Fruit fly (Drosophila melanogaster) whole organism, embryonic: ENCODE measurements around the gene CG33110.

Experiments used
- Adf1 ChIP-seq: fragments of 200-800 bp; sonication (Bioruptor generic); IDR thresholded peaks from 2 replicates; pipeline ENCODE4 v1.3.6; 2022; ENCODE audit warnings: missing biosample characterization, missing genetic modification characterization
- Atf3 ChIP-seq: fragments of 200-800 bp; sonication (Bioruptor generic); optimal IDR thresholded peaks from 3 replicates; lab custom pipeline; 2016; ENCODE audit warnings: missing biosample characterization, missing genetic modification characterization
- B-H2 ChIP-seq: fragments of 200-800 bp; sonication (Bioruptor generic); optimal IDR thresholded peaks from 2 replicates; lab custom pipeline; 2018; ENCODE audit warnings: missing biosample characterization, mild to moderate bottlenecking, missing genetic modification characterization
- CG12391 ChIP-seq: fragments of 200-800 bp; sonication (Bioruptor generic); optimal IDR thresholded peaks from 3 replicates; lab custom pipeline; 2018; ENCODE audit warnings: missing biosample characterization, mild to moderate bottlenecking, missing genetic modification characterization, moderate library complexity
- CG14014 ChIP-seq: fragments of 200-800 bp; sonication (Bioruptor generic); IDR thresholded peaks from 2 replicates; pipeline ENCODE4 v1.3.6; 2022; ENCODE audit warnings: missing biosample characterization, missing genetic modification characterization
- CG14050 ChIP-seq: fragments of 200-800 bp; sonication (Bioruptor generic); IDR thresholded peaks from 3 replicates; pipeline ENCODE4 v1.3.6; 2022; ENCODE audit warnings: missing biosample characterization, missing genetic modification characterization
- CG16815 ChIP-seq: fragments of 200-800 bp; sonication (Bioruptor generic); optimal IDR thresholded peaks from 3 replicates; lab custom pipeline; 2017; ENCODE audit warnings: missing biosample characterization, mild to moderate bottlenecking, missing genetic modification characterization
- CG17612 ChIP-seq: fragments of 200-800 bp; sonication (Bioruptor generic); IDR thresholded peaks from 2 replicates; pipeline ENCODE4 v1.3.6; 2022; ENCODE audit warnings: missing biosample characterization, missing genetic modification characterization
- CG18599 ChIP-seq: fragments of 200-800 bp; sonication (Bioruptor generic); optimal IDR thresholded peaks from 3 replicates; lab custom pipeline; 2017; ENCODE audit warnings: missing biosample characterization, missing genetic modification characterization, mild to moderate bottlenecking, moderate library complexity, missing genetic modification reagents
- CG2120 ChIP-seq: fragments of 200-800 bp; sonication (Bioruptor generic); optimal IDR thresholded peaks from 3 replicates; lab custom pipeline; 2016; ENCODE audit warnings: missing biosample characterization, missing genetic modification characterization
- CG2875 ChIP-seq: fragments of 200-800 bp; sonication (Bioruptor generic); optimal IDR thresholded peaks from 2 replicates; lab custom pipeline; 2017; ENCODE audit warnings: missing biosample characterization, mild to moderate bottlenecking, missing genetic modification characterization, missing genetic modification reagents
- CG32532 ChIP-seq: fragments of 200-800 bp; sonication (Bioruptor generic); IDR thresholded peaks from 2 replicates; pipeline ENCODE4 v1.3.6; 2022; ENCODE audit warnings: missing biosample characterization, missing genetic modification characterization
- CG32767 ChIP-seq: fragments of 200-800 bp; sonication (Bioruptor generic); IDR thresholded peaks from 2 replicates; pipeline ENCODE4 v1.3.6; 2022; ENCODE audit warnings: missing biosample characterization, missing genetic modification characterization
- CG3847 ChIP-seq: fragments of 200-800 bp; sonication (Bioruptor generic); IDR thresholded peaks from 2 replicates; pipeline ENCODE4 v1.3.6; 2022; ENCODE audit warnings: missing biosample characterization, missing genetic modification characterization
- CG8944 ChIP-seq: fragments of 200-800 bp; sonication (Bioruptor generic); optimal IDR thresholded peaks from 3 replicates; lab custom pipeline; 2016; ENCODE audit warnings: missing biosample characterization, missing genetic modification characterization
- CG9876 ChIP-seq: fragments of 200-800 bp; sonication (Bioruptor generic); optimal IDR thresholded peaks from 2 replicates; lab custom pipeline; 2016; ENCODE audit warnings: missing biosample characterization, missing genetic modification characterization
- Dad ChIP-seq: fragments of 200-800 bp; sonication (Bioruptor generic); optimal IDR thresholded peaks from 3 replicates; lab custom pipeline; 2016; ENCODE audit warnings: missing biosample characterization, missing genetic modification characterization
- Doc2 ChIP-seq: fragments of 200-800 bp; sonication (Bioruptor generic); IDR thresholded peaks from 2 replicates; pipeline ENCODE4 v1.3.6; 2022; ENCODE audit warnings: missing biosample characterization, missing genetic modification characterization
- Doc3 ChIP-seq: fragments of 200-800 bp; sonication (Bioruptor generic); IDR thresholded peaks from 3 replicates; pipeline ENCODE4 v1.3.6; 2022; ENCODE audit warnings: missing biosample characterization, missing genetic modification characterization; ENCODE audit not compliant: partially characterized antibody
- Dp ChIP-seq: fragments of 200-800 bp; sonication (Bioruptor generic); optimal IDR thresholded peaks from 2 replicates; lab custom pipeline; 2018; ENCODE audit warnings: missing biosample characterization, mild to moderate bottlenecking, missing genetic modification characterization, moderate library complexity
- Drgx ChIP-seq: fragments of 200-800 bp; sonication (Bioruptor generic); IDR thresholded peaks from 2 replicates; pipeline ENCODE4 v1.3.6; 2022; ENCODE audit warnings: missing biosample characterization, missing genetic modification characterization
- E2f1 ChIP-seq: fragments of 200-800 bp; sonication (Bioruptor generic); IDR thresholded peaks from 2 replicates; pipeline ENCODE4 v1.3.6; 2022; ENCODE audit warnings: missing biosample characterization, missing genetic modification characterization
- Elba2 ChIP-seq: fragments of 200-800 bp; sonication (Bioruptor generic); optimal IDR thresholded peaks from 3 replicates; lab custom pipeline; 2016; ENCODE audit warnings: missing biosample characterization, missing genetic modification characterization
- GATAe ChIP-seq: fragments of 200-800 bp; sonication (Bioruptor generic); conservative IDR thresholded peaks from 2 replicates; pipeline ENCODE4 v1.3.6; 2022; ENCODE audit warnings: missing biosample characterization, missing genetic modification characterization
- H2.0 ChIP-seq: fragments of 200-800 bp; sonication (Bioruptor generic); IDR thresholded peaks from 2 replicates; pipeline ENCODE4 v1.3.6; 2022; ENCODE audit warnings: missing biosample characterization, missing genetic modification characterization
- HmgD ChIP-seq: fragments of 200-800 bp; sonication (Bioruptor generic); optimal IDR thresholded peaks from 3 replicates; lab custom pipeline; 2016; ENCODE audit warnings: missing biosample characterization, missing genetic modification characterization
- Hsf ChIP-seq: fragments of 200-800 bp; sonication (Bioruptor generic); optimal IDR thresholded peaks from 3 replicates; lab custom pipeline; 2016; ENCODE audit warnings: missing biosample characterization, missing genetic modification characterization
- Kr ChIP-seq: fragments of 200-800 bp; sonication (Bioruptor generic); optimal IDR thresholded peaks from 2 replicates; lab custom pipeline; 2017; ENCODE audit warnings: missing biosample characterization, mild to moderate bottlenecking, missing genetic modification characterization
- Mad ChIP-seq: fragments of 200-800 bp; sonication (Bioruptor generic); optimal IDR thresholded peaks from 2 replicates; lab custom pipeline; 2016; ENCODE audit warnings: missing biosample characterization, missing genetic modification characterization
- Oli ChIP-seq: fragments of 200-800 bp; sonication (Bioruptor generic); optimal IDR thresholded peaks from 2 replicates; lab custom pipeline; 2018; ENCODE audit warnings: missing biosample characterization, mild to moderate bottlenecking, missing genetic modification characterization, moderate library complexity
- Scr ChIP-seq: fragments of 200-800 bp; sonication (Bioruptor generic); IDR thresholded peaks from 2 replicates; pipeline ENCODE4 v1.3.6; 2022; ENCODE audit warnings: missing biosample characterization, missing genetic modification characterization; ENCODE audit not compliant: partially characterized antibody
- Ssrp ChIP-seq: fragments of 200-800 bp; sonication (Bioruptor generic); optimal IDR thresholded peaks from 2 replicates; lab custom pipeline; 2018; ENCODE audit warnings: missing biosample characterization, mild to moderate bottlenecking, missing genetic modification characterization, moderate library complexity
- TFAM ChIP-seq: fragments of 200-800 bp; sonication (Bioruptor generic); optimal IDR thresholded peaks from 2 replicates; lab custom pipeline; 2017; ENCODE audit warnings: missing biosample characterization, missing genetic modification characterization, inconsistent platforms
- ac ChIP-seq: fragments of 200-800 bp; sonication (Bioruptor generic); optimal IDR thresholded peaks from 3 replicates; lab custom pipeline; 2017; ENCODE audit warnings: missing biosample characterization, mild to moderate bottlenecking, missing genetic modification characterization
- bsh ChIP-seq, 2 experiments: fragments of 200-800 bp; sonication (Bioruptor generic); optimal IDR thresholded peaks; 2 replicates each; lab custom pipeline; 2017 to 2018; ENCODE audit warnings: mild to moderate bottlenecking in 2 of 2, missing biosample characterization in 2 of 2, missing genetic modification characterization in 2 of 2, moderate library complexity in 1 of 2
- cg ChIP-seq: fragments of 200-800 bp; sonication (Bioruptor generic); optimal IDR thresholded peaks from 3 replicates; lab custom pipeline; 2019; ENCODE audit warnings: missing biosample characterization, mild to moderate bottlenecking, missing genetic modification characterization, moderate library complexity
- fd64A ChIP-seq: fragments of 200-800 bp; sonication (Bioruptor generic); optimal IDR thresholded peaks from 3 replicates; lab custom pipeline; 2018; ENCODE audit warnings: missing biosample characterization, mild to moderate bottlenecking, missing genetic modification characterization
- fru ChIP-seq: fragments of >200 bp; optimal IDR thresholded peaks from 2 replicates; lab custom pipeline; 2017
- hkb ChIP-seq, 2 experiments: fragments of 200-800 bp in 1 of 2; fragments of >200 bp in 1 of 2; sonication (Bioruptor generic) in 1 of 2; IDR thresholded peaks in 1 of 2; optimal IDR thresholded peaks in 1 of 2; 2 replicates each; pipeline versions ENCODE4 v1.3.6 to Lab custom; 2017 to 2022; ENCODE audit warnings: missing biosample characterization in 1 of 2, missing genetic modification characterization in 1 of 2
- lbe ChIP-seq: fragments of 200-800 bp; sonication (Bioruptor generic); optimal IDR thresholded peaks from 2 replicates; lab custom pipeline; 2016; ENCODE audit warnings: missing biosample characterization, mild to moderate bottlenecking, missing genetic modification characterization
- pan ChIP-seq, 4 experiments: fragments of >200 bp in 3 of 4; fragments of 200-800 bp in 1 of 4; sonication (Bioruptor generic) in 1 of 4; optimal IDR thresholded peaks in 3 of 4; IDR thresholded peaks in 1 of 4; 2 replicates each; pipeline versions ENCODE4 v1.3.6 to Lab custom; 2017 to 2022; ENCODE audit warnings: missing biosample characterization in 2 of 4, missing genetic modification characterization in 2 of 4, mixed read lengths in 1 of 4
- pfk ChIP-seq: fragments of 200-800 bp; sonication (Bioruptor generic); optimal IDR thresholded peaks from 2 replicates; lab custom pipeline; 2018; ENCODE audit warnings: missing biosample characterization, mild to moderate bottlenecking, missing genetic modification characterization, moderate library complexity
- pho ChIP-seq: fragments of 200-800 bp; sonication (Bioruptor generic); optimal IDR thresholded peaks from 2 replicates; lab custom pipeline; 2016; ENCODE audit warnings: missing biosample characterization, missing genetic modification characterization
- pros ChIP-seq: fragments of 200-800 bp; sonication (Bioruptor generic); optimal IDR thresholded peaks from 3 replicates; lab custom pipeline; 2019; ENCODE audit warnings: missing biosample characterization, mild to moderate bottlenecking, missing genetic modification characterization, moderate library complexity
- psq ChIP-seq: fragments of 200-800 bp; sonication (Bioruptor generic); optimal IDR thresholded peaks from 2 replicates; lab custom pipeline; 2017; ENCODE audit warnings: missing biosample characterization, missing genetic modification characterization
- row ChIP-seq: fragments of 200-800 bp; sonication (Bioruptor generic); IDR thresholded peaks from 3 replicates; pipeline ENCODE4 v1.3.6; 2022; ENCODE audit warnings: missing biosample characterization, missing genetic modification characterization
- sens ChIP-seq: fragments of 200-800 bp; sonication (Bioruptor generic); peaks from one replicate; lab custom pipeline; 2016; ENCODE audit warnings: missing biosample characterization, missing genetic modification characterization
- seq ChIP-seq: fragments of 200-800 bp; sonication (Bioruptor generic); IDR thresholded peaks from 2 replicates; pipeline ENCODE4 v1.3.6; 2022; ENCODE audit warnings: missing biosample characterization, missing genetic modification characterization
- stwl ChIP-seq: fragments of 200-800 bp; sonication (Bioruptor generic); optimal IDR thresholded peaks from 3 replicates; lab custom pipeline; 2018; ENCODE audit warnings: missing biosample characterization, mild to moderate bottlenecking, missing genetic modification characterization, moderate library complexity
- z ChIP-seq: fragments of 200-800 bp; sonication (Bioruptor generic); IDR thresholded peaks from 3 replicates; pipeline ENCODE4 v1.3.6; 2022; ENCODE audit warnings: missing biosample characterization, missing genetic modification characterization

CG33110 gene

dm6 chr3R:22589311-22589710, 19.3 kb downstream of the CG33110 start (continued):
- TF ChIP-seq sens (peak; percentile 57), stwl (no peak), Dad (GFP tag; lab: Kevin White, UChicago) (no peak), fd64A (GFP tag; lab: Kevin White, UChicago) (peak; percentile 67), fru (no peak), CG32532 (GFP tag; lab: Robert Waterston, UW) (no peak), Elba2 (GFP tag; lab: Kevin White, UChicago) (no peak), E2f1 (no peak), CG18599 (no peak), Atf3 (peak; percentile 29), Ssrp (tag; lab: Kevin White, UChicago) (peak; percentile 12), Drgx (GFP tag; lab: Robert Waterston, UW) (peak; percentile 42; the same call in 1 of the 2 replicates), CG2120 (GFP tag; lab: Kevin White, UChicago) (no peak), CG3847 (GFP tag; lab: Robert Waterston, UW) (no peak), CG9876 (no peak), CG16815 (GFP tag; lab: Kevin White, UChicago) (no peak), bsh (GFP tag; optimal IDR thresholded peaks at IDR 0.05; lab: Kevin White, UChicago) (peak in 1 of 2 experiments; percentile 72), CG32767 (GFP tag; lab: Robert Waterston, UW) (no peak), GATAe (GFP tag; lab: Robert Waterston, UW) (no peak), Adf1 (GFP tag; lab: Robert Waterston, UW) (no peak), CG14050 (GFP tag; lab: Robert Waterston, UW) (no peak), Dp (GFP tag; lab: Kevin White, UChicago) (no peak), Kr (GFP tag; lab: Kevin White, UChicago) (no peak), psq (GFP tag; lab: Kevin White, UChicago) (no peak), ac (GFP tag; lab: Kevin White, UChicago) (peak; percentile 51), CG2875 (GFP tag; lab: Kevin White, UChicago) (peak; percentile 78), TFAM (peak; percentile 39), Oli (tag; lab: Kevin White, UChicago) (peak; percentile 28), H2.0 (GFP tag; lab: Robert Waterston, UW) (no peak), CG17612 (no peak), cg (GFP tag; lab: Kevin White, UChicago) (no peak), CG8944 (GFP tag; lab: Kevin White, UChicago) (no peak), pros (GFP tag; lab: Kevin White, UChicago) (no peak), pfk (GFP tag; lab: Kevin White, UChicago) (peak; percentile 20), lbe (GFP tag; lab: Kevin White, UChicago) (no peak), pan (optimal IDR thresholded peaks at IDR 0.05; lab: Kevin White, UChicago) (no peak), pan (GFP tag; optimal IDR thresholded peaks at IDR 0.05 in 1 of 2, IDR thresholded peaks at IDR 0.05 in 1 of 2) (peak in 1 of 2 experiments; percentile 50), Hsf (GFP tag; lab: Kevin White, UChicago) (peak; percentile 0), Doc3 (GFP tag; lab: Robert Waterston, UW) (no peak), Mad (GFP tag; lab: Kevin White, UChicago) (no peak), CG14014 (GFP tag; lab: Robert Waterston, UW) (no peak), z (GFP tag; lab: Robert Waterston, UW) (no peak), CG12391 (peak; percentile 29), B-H2 (GFP tag; lab: Kevin White, UChicago) (no peak), pho (no peak), HmgD (GFP tag; lab: Kevin White, UChicago) (no peak), seq (GFP tag; lab: Robert Waterston, UW) (peak; percentile 16; the same call in 1 of the 2 replicates), Doc2 (GFP tag; lab: Robert Waterston, UW) (no peak), hkb (optimal IDR thresholded peaks at IDR 0.05; lab: Kevin White, UChicago) (no peak), hkb (GFP tag; IDR thresholded peaks at IDR 0.05; lab: Robert Waterston, UW) (peak; percentile 31; the same call in 1 of the 2 replicates), Scr (GFP tag; lab: Robert Waterston, UW) (no peak), row (GFP tag; lab: Robert Waterston, UW) (no peak)
